Fruit fly (Drosophila melanogaster): ENCODE measurements around the gene CG13318.

CG13318 gene

DNA sequence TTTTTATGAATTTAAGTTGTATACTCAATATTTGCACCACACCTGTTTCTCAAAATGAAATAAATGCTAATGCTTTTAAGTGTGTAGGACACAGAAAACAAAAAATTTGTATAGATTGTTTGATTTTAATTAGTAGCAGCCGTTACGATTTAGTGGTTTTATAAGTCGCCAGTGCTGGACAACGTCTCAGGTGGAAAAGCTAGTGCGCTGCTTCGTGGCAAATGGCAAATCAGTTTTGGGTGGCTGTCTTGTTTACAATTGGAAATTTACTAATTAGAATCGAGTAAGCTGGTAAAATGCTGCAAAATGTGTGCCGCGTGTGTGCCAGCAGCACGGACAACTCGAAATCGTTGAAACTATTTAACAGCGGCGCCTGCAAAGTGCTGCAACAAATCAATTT is 45.9 kb downstream of the CG13318 start, which contains the start of gene CG8159 (continued):
- no peak for TF ChIP-seq nerfin-1 (tag; optimal IDR thresholded peaks at IDR 0.05)
- TF ChIP-seq rib (GFP tag; IDR thresholded peaks at IDR 0.05), result no peak
- TF ChIP-seq CG11560 (tag; IDR thresholded peaks at IDR 0.05), result no peak
- TF ChIP-seq CG16815 (GFP tag; optimal IDR thresholded peaks at IDR 0.05), result no peak
- no peak for TF ChIP-seq tup (GFP tag; optimal IDR thresholded peaks at IDR 0.05)
- no peak for TF ChIP-seq fu2 (GFP tag; optimal IDR thresholded peaks at IDR 0.05)
- no peak for TF ChIP-seq CG17359 (tag; optimal IDR thresholded peaks at IDR 0.05)
- TF ChIP-seq CG17568 (GFP tag; optimal IDR thresholded peaks at IDR 0.05), result no peak
- TF ChIP-seq Myb (GFP tag; optimal IDR thresholded peaks at IDR 0.05), result peak; percentile 93
- no peak for TF ChIP-seq Mrtf (GFP tag; IDR thresholded peaks at IDR 0.05)
- no peak for TF ChIP-seq luna (GFP tag; optimal IDR thresholded peaks at IDR 0.05)
- no peak for TF ChIP-seq CG18764 (GFP tag; optimal IDR thresholded peaks at IDR 0.05)
- TF ChIP-seq Scr (GFP tag; IDR thresholded peaks at IDR 0.05; ENCODE audit: partially characterized antibody), result no peak
- no peak for TF ChIP-seq Spps (tag; optimal IDR thresholded peaks at IDR 0.05)
- TF ChIP-seq pros (GFP tag; optimal IDR thresholded peaks at IDR 0.05), result no peak
- no peak for TF ChIP-seq B-H1 (GFP tag; IDR thresholded peaks at IDR 0.05)
- TF ChIP-seq bab2 (GFP tag; optimal IDR thresholded peaks at IDR 0.05), result no peak
- TF ChIP-seq NC2α (GFP tag; optimal IDR thresholded peaks at IDR 0.05), result no peak

dm6 chr3R:8725179-8725578 is 47.3 kb downstream of the CG13318 start, which contains the start of gene ouib:
ouib (plus strand) TSS chr3R:8725479.
- TF ChIP-seq Eip74EF (GFP tag; optimal IDR thresholded peaks at IDR 0.05), result no peak
- no peak for TF ChIP-seq corto (GFP tag; optimal IDR thresholded peaks at IDR 0.05)
- TF ChIP-seq CG4617 (GFP tag; optimal IDR thresholded peaks at IDR 0.05; ENCODE audit: borderline replicate concordance), result no peak
- no peak for TF ChIP-seq Hr78 (GFP tag; optimal IDR thresholded peaks at IDR 0.05)
- no peak for TF ChIP-seq croc (GFP tag; conservative IDR thresholded peaks at IDR 0.05)

DNA sequence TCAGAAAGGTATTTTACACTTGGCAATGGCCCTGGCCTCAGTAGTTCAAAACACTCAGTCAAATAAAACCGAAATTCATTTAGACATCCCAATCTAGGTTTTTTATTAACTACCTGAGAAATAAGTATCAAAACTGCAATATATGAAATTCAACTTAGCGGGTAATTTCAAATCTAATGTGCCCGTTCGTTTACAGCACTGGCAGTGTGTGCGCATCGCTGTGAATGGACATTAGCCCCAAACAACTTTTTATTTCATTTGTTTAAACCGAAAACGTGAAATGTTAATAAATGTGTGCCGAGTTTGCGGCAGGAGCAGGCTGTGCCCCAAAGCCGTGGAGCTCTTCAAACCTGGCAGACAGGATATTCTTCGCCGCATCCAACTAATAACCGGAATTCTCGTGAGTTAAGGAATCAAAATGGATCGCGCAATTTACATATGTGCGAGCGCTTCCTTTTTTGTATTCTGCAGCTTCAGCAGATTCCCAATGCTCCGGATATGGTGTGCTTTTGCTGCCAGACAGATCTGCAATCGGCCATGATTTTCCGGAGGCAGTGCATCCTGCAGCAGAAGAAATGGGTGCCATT is 49.4 kb downstream of the CG13318 start, which contains the start of gene nom:
nom (plus strand) TSS at position 213 of the 587 bp plus-strand sequence.
- TF ChIP-seq E2f1 (GFP tag; IDR thresholded peaks at IDR 0.05), result no peak
- no peak for TF ChIP-seq CG6689 (GFP tag; IDR thresholded peaks at IDR 0.05)
- no peak for TF ChIP-seq ara (GFP tag; IDR thresholded peaks at IDR 0.05)
- peak; percentile 89 for TF ChIP-seq CG10267 (tag; optimal IDR thresholded peaks at IDR 0.05)
- TF ChIP-seq CG14050 (GFP tag; IDR thresholded peaks at IDR 0.05), result no peak
- TF ChIP-seq CG14860 (GFP tag; IDR thresholded peaks at IDR 0.05; ENCODE audit: partially characterized antibody), result 0 out of 3 replicates have a peak, but pooled peaks have one; percentile 23
- TF ChIP-seq crp (GFP tag; optimal IDR thresholded peaks at IDR 0.05), result peak in 1 of 2 experiments; percentile 22
- peak in 1 of 2 experiments; percentile 7 for TF ChIP-seq insv (GFP tag; optimal IDR thresholded peaks at IDR 0.05)
- no peak for TF ChIP-seq CG9727 (GFP tag; optimal IDR thresholded peaks at IDR 0.05)
- no peak for TF ChIP-seq vnd (GFP tag; IDR thresholded peaks at IDR 0.05; ENCODE audit: partially characterized antibody)
- TF ChIP-seq CG17802 (tag; optimal IDR thresholded peaks at IDR 0.05), result no peak
- no peak for TF ChIP-seq CG15514 (GFP tag; optimal IDR thresholded peaks at IDR 0.05)
- peak in 1 of 2 experiments; percentile 49 for TF ChIP-seq Pdp1 (GFP tag; optimal IDR thresholded peaks at IDR 0.05)
- TF ChIP-seq CG8089 (GFP tag; optimal IDR thresholded peaks at IDR 0.05), result no peak
- no peak for TF ChIP-seq fd3F (GFP tag; optimal IDR thresholded peaks at IDR 0.05)
- no peak for TF ChIP-seq B-H2 (GFP tag; optimal IDR thresholded peaks at IDR 0.05)
- TF ChIP-seq Myb (GFP tag; optimal IDR thresholded peaks at IDR 0.05), result peak; percentile 88
- peak; percentile 40 for TF ChIP-seq CG4617 (GFP tag; optimal IDR thresholded peaks at IDR 0.05; ENCODE audit: borderline replicate concordance)
- peak; percentile 80 for TF ChIP-seq MBD-R2 (GFP tag; IDR thresholded peaks at IDR 0.05)
- no peak for TF ChIP-seq Usf (GFP tag; optimal IDR thresholded peaks at IDR 0.05)
- TF ChIP-seq pb (GFP tag; optimal IDR thresholded peaks at IDR 0.05), result no peak
- TF ChIP-seq pzg (GFP tag; optimal IDR thresholded peaks at IDR 0.05), result peak; percentile 48
- peak; percentile 89 for TF ChIP-seq E2f2 (GFP tag; IDR thresholded peaks at IDR 0.05)
- no peak for TF ChIP-seq Ravus (GFP tag; IDR thresholded peaks at IDR 0.05)
- TF ChIP-seq CG34422 (GFP tag; IDR thresholded peaks at IDR 0.05), result no peak
- TF ChIP-seq CG9797 (GFP tag; optimal IDR thresholded peaks at IDR 0.05), result peak; percentile 55

Data from whole organism, embryonic.